Fruit fly (Drosophila melanogaster): ENCODE data around the gene side.

dm6 chr3R:27463889-27464288 is 26.6 kb upstream of the side start, which contains the start of gene CG13978:
- TF ChIP-seq insv (optimal IDR thresholded peaks at IDR 0.05) (no peak), h (optimal IDR thresholded peaks at IDR 0.05) (no peak)

All from Kc167 (cell line).